Fruit fly (Drosophila melanogaster): ENCODE measurements around the gene del.

- TF ChIP-seq psq (optimal IDR thresholded peaks at IDR 0.05) (no peak), Dll (optimal IDR thresholded peaks at IDR 0.05) (no peak), EcR (GFP tag; optimal IDR thresholded peaks at IDR 0.05) (no peak), CG8478 (optimal IDR thresholded peaks at IDR 0.05) (no peak), pan (optimal IDR thresholded peaks at IDR 0.05) (no peak)
These were observed 41.0 kb upstream of the del start for dm6 chr2L:21189273-21189781.
